Fruit fly (Drosophila melanogaster): Measurements from ENCODE around the gene mon2.

Gene mon2

dm6 chr2L:8091429-8091828 is 32.4 kb downstream of the mon2 start:
- TF ChIP-seq fd96Ca (GFP tag; IDR thresholded peaks at IDR 0.05) (no peak), rn (GFP tag; IDR thresholded peaks at IDR 0.05) (no peak), CG4496 (GFP tag; IDR thresholded peaks at IDR 0.05) (no peak)

- TF ChIP-seq CG8159 (tag; optimal IDR thresholded peaks at IDR 0.05) (no peak), D1 (tag; optimal IDR thresholded peaks at IDR 0.05) (no peak), gl (tag; optimal IDR thresholded peaks at IDR 0.05) (no peak), CG13204 (GFP tag; optimal IDR thresholded peaks at IDR 0.05) (no peak), Snoo (tag; optimal IDR thresholded peaks at IDR 0.05) (no peak), CG14655 (GFP tag; optimal IDR thresholded peaks at IDR 0.05) (peak; percentile 19), Pif1B (GFP tag; optimal IDR thresholded peaks at IDR 0.05) (no peak), CG9948 (tag; optimal IDR thresholded peaks at IDR 0.05) (no peak), CG8301 (tag; optimal IDR thresholded peaks at IDR 0.05) (peak; percentile 23), rn (GFP tag; IDR thresholded peaks at IDR 0.05) (no peak), CG4496 (GFP tag; IDR thresholded peaks at IDR 0.05) (peak; percentile 27; the same call in 1 of the 3 replicates), CG34367 (tag; optimal IDR thresholded peaks at IDR 0.05) (no peak), CG15710 (tag; optimal IDR thresholded peaks at IDR 0.05) (no peak), CG12605 (GFP tag; IDR thresholded peaks at IDR 0.05) (no peak), fd96Ca (GFP tag; IDR thresholded peaks at IDR 0.05) (no peak), Pif1A (GFP tag; optimal IDR thresholded peaks at IDR 0.05) (peak; percentile 36), Ets98B (GFP tag; IDR thresholded peaks at IDR 0.05) (peak; percentile 20; the same call in 1 of the 2 replicates), CG32121 (GFP tag; IDR thresholded peaks at IDR 0.05) (no peak), CG17806 (tag; optimal IDR thresholded peaks at IDR 0.05) (no peak), EcR (GFP tag; optimal IDR thresholded peaks at IDR 0.05) (no peak), CG10348 (GFP tag; IDR thresholded peaks at IDR 0.05) (no peak)
Observed at dm6 chr2L:8088025-8088789, 35.6 kb downstream of the mon2 start.

- TF ChIP-seq rn (GFP tag; IDR thresholded peaks at IDR 0.05) (no peak), CG13204 (GFP tag; optimal IDR thresholded peaks at IDR 0.05) (no peak), CG17806 (tag; optimal IDR thresholded peaks at IDR 0.05) (no peak), EcR (GFP tag; optimal IDR thresholded peaks at IDR 0.05) (peak; percentile 5), D1 (tag; optimal IDR thresholded peaks at IDR 0.05) (no peak)
Observed at dm6 chr2L:8087468-8087789, 36.4 kb downstream of the mon2 start.

dm6 chr2L:8086736-8087467 is 36.9 kb downstream of the mon2 start:
- peak; percentile 18 for TF ChIP-seq CG14655 (GFP tag; optimal IDR thresholded peaks at IDR 0.05)
- TF ChIP-seq CG17806 (tag; optimal IDR thresholded peaks at IDR 0.05) = no peak
- TF ChIP-seq CG32121 (GFP tag; IDR thresholded peaks at IDR 0.05) = 0 out of 2 replicates have a peak, but pooled peaks have one; percentile 26
- no peak for TF ChIP-seq CG34367 (tag; optimal IDR thresholded peaks at IDR 0.05)

dm6 chr2L:8085466-8086164 is 38.2 kb downstream of the mon2 start:
- TF ChIP-seq CG4496 (GFP tag; IDR thresholded peaks at IDR 0.05) (0 out of 3 replicates have a peak, but pooled peaks have one; percentile 44), fd96Ca (GFP tag; IDR thresholded peaks at IDR 0.05) (no peak)

- TF ChIP-seq CG12605 (GFP tag; IDR thresholded peaks at IDR 0.05) = no peak; the same call in 1 of the 2 replicates
- no peak for TF ChIP-seq gl (tag; optimal IDR thresholded peaks at IDR 0.05)
- TF ChIP-seq CG17806 (tag; optimal IDR thresholded peaks at IDR 0.05) = no peak
- peak; percentile 48 for TF ChIP-seq EcR (GFP tag; optimal IDR thresholded peaks at IDR 0.05)
- TF ChIP-seq CG14655 (GFP tag; optimal IDR thresholded peaks at IDR 0.05) = peak; percentile 23
- TF ChIP-seq CG13204 (GFP tag; optimal IDR thresholded peaks at IDR 0.05) = peak; percentile 27
- TF ChIP-seq CG8159 (tag; optimal IDR thresholded peaks at IDR 0.05) = no peak
- TF ChIP-seq fd96Ca (GFP tag; IDR thresholded peaks at IDR 0.05) = 0 out of 3 replicates have a peak, but pooled peaks have one; percentile 19
- peak; percentile 4 for TF ChIP-seq CG8301 (tag; optimal IDR thresholded peaks at IDR 0.05)
- TF ChIP-seq CG10348 (GFP tag; IDR thresholded peaks at IDR 0.05) = no peak
- no peak for TF ChIP-seq Pif1B (GFP tag; optimal IDR thresholded peaks at IDR 0.05)
- no peak for TF ChIP-seq CG15710 (tag; optimal IDR thresholded peaks at IDR 0.05)
Observed at dm6 chr2L:8084349-8085203, 39.2 kb downstream of the mon2 start.

Data from whole organism, pupa.